Worm (Caenorhabditis elegans) whole organism, L3 larva: ENCODE measurements around the gene zfp-1.

Source experiments
- pha-4 ChIP-seq: fragments of 150-350 bp; optimal IDR thresholded peaks from 2 replicates; lab custom pipeline; 2014; ENCODE audit warnings: missing biosample characterization, missing genetic modification reagents, missing genetic modification characterization
- unc-39 ChIP-seq: sonication (generic microtip); optimal IDR thresholded peaks from 4 replicates; lab custom pipeline; 2017; ENCODE audit warnings: missing biosample characterization, missing genetic modification characterization

DNA sequence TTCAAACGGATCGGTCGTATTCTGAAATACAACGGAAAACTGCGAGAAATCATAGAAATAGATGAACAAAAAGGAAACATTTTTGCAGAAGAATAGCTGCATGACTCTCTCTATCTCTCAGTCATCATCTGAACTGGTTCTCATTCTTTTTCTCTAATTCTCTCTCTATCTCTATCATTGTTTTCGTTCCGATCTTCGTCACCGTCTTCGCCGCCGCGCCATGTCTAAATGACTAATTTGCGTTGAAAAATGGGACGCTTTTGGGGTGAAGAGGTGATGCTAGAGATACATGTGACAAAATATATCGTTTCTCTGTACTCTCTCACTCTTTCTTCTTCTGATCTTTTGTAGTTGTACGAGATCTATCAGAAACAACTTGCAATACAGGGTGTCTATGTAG lies 10.9 kb upstream of the zfp-1 start:
- TF ChIP-seq pha-4 (tag; lab: Kevin White, UChicago) (no peak), unc-39 (tag; lab: Kevin White, UChicago) (no peak)
